Worm (Caenorhabditis elegans) whole organism, L2 larva: ENCODE data around the gene EGAP2.1.

Experiments
- alr-1 ChIP-seq: fragments of 150-350 bp; optimal IDR thresholded peaks from 2 replicates; lab custom pipeline; 2014; ENCODE audit warnings: missing biosample characterization, missing genetic modification characterization
- aly-2 ChIP-seq: fragments of 150-350 bp; optimal IDR thresholded peaks from 2 replicates; lab custom pipeline; 2014; ENCODE audit warnings: missing biosample characterization, missing genetic modification characterization
- ceh-16 ChIP-seq: fragments of 150-350 bp; optimal IDR thresholded peaks from 2 replicates; lab custom pipeline; 2014; ENCODE audit warnings: missing biosample characterization, missing genetic modification characterization
- ceh-82 ChIP-seq: fragments of 150-350 bp; optimal IDR thresholded peaks from 2 replicates; lab custom pipeline; 2014; ENCODE audit warnings: missing biosample characterization, missing genetic modification characterization
- lsy-2 ChIP-seq, 2 experiments: fragments of 150-350 bp in 1 of 2; sonication (generic microtip) in 1 of 2; optimal IDR thresholded peaks; 2 replicates each; lab custom pipeline; 2014 to 2017; ENCODE audit warnings: missing biosample characterization in 2 of 2, missing genetic modification characterization in 2 of 2
- mab-5 ChIP-seq: fragments of 150-350 bp; optimal IDR thresholded peaks from 2 replicates; lab custom pipeline; 2014; ENCODE audit warnings: missing biosample characterization, missing genetic modification characterization
- nhr-11 ChIP-seq: fragments of 150-350 bp; optimal IDR thresholded peaks from 2 replicates; lab custom pipeline; 2014; ENCODE audit warnings: missing biosample characterization, missing genetic modification characterization
- skn-1 ChIP-seq: sonication (generic microtip); optimal IDR thresholded peaks from 2 replicates; lab custom pipeline; 2017; ENCODE audit warnings: missing biosample characterization, missing genetic modification characterization
- zag-1 ChIP-seq: fragments of 150-350 bp; optimal IDR thresholded peaks from 2 replicates; lab custom pipeline; 2014; ENCODE audit warnings: missing biosample characterization, missing genetic modification characterization
- ztf-11 ChIP-seq: sonication (generic microtip); optimal IDR thresholded peaks from 2 replicates; lab custom pipeline; 2017; ENCODE audit warnings: missing biosample characterization, missing genetic modification characterization

DNA sequence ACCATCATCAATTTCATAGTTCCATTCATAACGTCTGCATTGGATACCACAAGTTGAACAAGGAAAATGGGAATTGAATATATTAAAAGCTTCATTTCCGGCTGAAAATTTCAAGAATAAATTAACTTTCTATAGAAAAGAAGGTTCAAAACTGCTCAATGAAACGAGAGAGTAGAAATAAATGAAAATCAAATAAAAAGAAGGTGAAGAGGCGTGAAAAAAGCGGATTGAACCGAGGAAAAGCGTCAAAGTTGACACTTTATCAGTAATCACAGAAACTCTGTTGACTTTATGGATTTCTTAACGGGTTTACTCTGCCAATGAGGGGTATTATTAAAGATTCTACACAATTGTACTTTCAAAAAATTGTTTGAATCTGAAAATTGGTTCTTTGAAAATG lies 7.2 kb downstream of the EGAP2.1 start, which contains the start of gene pho-4:
- TF ChIP-seq alr-1 (tag; lab: Kevin White, UChicago) (no peak), mab-5 (no peak), ztf-11 (tag; lab: Kevin White, UChicago) (no peak), ceh-16 (no peak), skn-1 (tag; lab: Kevin White, UChicago) (no peak), lsy-2 (tag; optimal IDR thresholded peaks at IDR 0.05; lab: Kevin White, UChicago) (no peak), aly-2 (tag; lab: Kevin White, UChicago) (no peak), ceh-82 (no peak), zag-1 (tag; lab: Kevin White, UChicago) (no peak), nhr-11 (tag; lab: Kevin White, UChicago) (no peak)
